Fruit fly (Drosophila melanogaster) Kc167 (cell line): ENCODE measurements around the gene Drgx.

ENCODE experiments used
- Myc ChIP-seq: fragments of >200 bp; optimal IDR thresholded peaks from 2 replicates; lab custom pipeline; 2017; ENCODE audit warnings: missing external identifiers
- Sin3A ChIP-seq: fragments of >200 bp; optimal IDR thresholded peaks from 2 replicates; lab custom pipeline; 2018; ENCODE audit warnings: missing external identifiers
- h ChIP-seq: fragments of >200 bp; optimal IDR thresholded peaks from 3 replicates; lab custom pipeline; 2018; ENCODE audit warnings: missing external identifiers
- insv ChIP-seq: fragments of >200 bp; optimal IDR thresholded peaks from 3 replicates; lab custom pipeline; 2018; ENCODE audit warnings: missing external identifiers
- psq ChIP-seq: fragments of >200 bp; optimal IDR thresholded peaks from 2 replicates; lab custom pipeline; 2017; ENCODE audit warnings: missing external identifiers
- ttk ChIP-seq: sonication (Bioruptor generic); optimal IDR thresholded peaks from 2 replicates; lab custom pipeline; 2017; ENCODE audit warnings: missing external identifiers

The Drgx gene

dm6 chr2L:3696438-3696837, 33.9 kb downstream of the Drgx start, which contains the start of gene IM33:
IM33 (minus strand) TSS chr2L:3696658.
- TF ChIP-seq Myc (lab: Kevin White, UChicago): no peak
- no peak for TF ChIP-seq h
- TF ChIP-seq psq (lab: Kevin White, UChicago): no peak
- TF ChIP-seq ttk: no peak
- TF ChIP-seq insv: no peak
- TF ChIP-seq Sin3A (lab: Kevin White, UChicago): no peak

DNA sequence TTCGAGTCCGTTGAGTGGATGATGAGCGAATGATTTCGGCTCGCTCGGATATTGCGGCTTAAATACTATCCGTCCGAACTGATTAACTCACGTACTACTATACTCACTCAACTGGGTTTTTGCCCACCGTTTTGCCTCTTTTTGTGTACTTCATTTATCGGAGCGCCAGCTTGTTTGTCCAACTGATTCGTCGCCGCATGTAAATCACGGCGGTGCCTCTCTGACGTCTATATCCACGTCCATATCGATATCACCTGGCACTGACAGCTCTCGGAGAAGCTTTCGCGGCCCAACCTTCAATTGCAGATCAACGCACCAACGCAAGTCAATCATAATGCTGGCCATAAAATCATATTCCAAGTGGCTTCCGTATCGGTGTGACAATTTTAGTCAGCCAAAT, 35.2 kb downstream of the Drgx start, which contains the start of gene CG3604:
Gene CG3604, minus strand, starts transcription at position 101 of the 400 bp plus-strand sequence.
- no peak for TF ChIP-seq Myc (lab: Kevin White, UChicago)
- no peak for TF ChIP-seq Sin3A (lab: Kevin White, UChicago)
- no peak for TF ChIP-seq ttk
- no peak for TF ChIP-seq insv
- TF ChIP-seq psq (lab: Kevin White, UChicago): no peak
- no peak for TF ChIP-seq h

- TF ChIP-seq Sin3A (lab: Kevin White, UChicago) (no peak), Myc (lab: Kevin White, UChicago) (no peak), insv (no peak), ttk (no peak), psq (lab: Kevin White, UChicago) (no peak), h (no peak)
These were observed 36.5 kb downstream of the Drgx start, which contains the start of the genes CG10031 and CG42464 for dm6 chr2L:3698992-3699514. CG10031 (minus strand) TSS chr2L:3699092. CG42464 (plus strand) TSS chr2L:3699464.

DNA sequence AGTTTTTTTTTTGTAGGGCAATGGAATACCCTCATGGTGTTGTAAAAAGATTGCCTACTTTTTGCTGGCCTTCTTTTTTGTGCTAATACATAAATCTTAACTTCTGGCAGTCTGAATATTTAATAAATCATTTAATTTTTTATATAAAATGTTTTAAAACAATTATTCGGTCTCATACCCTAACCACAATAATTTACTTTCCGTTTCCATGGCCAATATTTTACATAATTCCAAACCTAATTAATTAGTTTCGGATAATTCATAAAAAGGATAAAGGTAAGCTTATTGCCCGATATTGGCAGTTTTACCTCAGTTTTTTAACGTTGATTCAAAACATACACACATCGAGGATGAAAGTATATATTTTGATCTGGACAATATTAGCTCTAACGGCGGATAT, 37.4 kb downstream of the Drgx start, which contains the start of gene CG42465:
Gene CG42465, plus strand, starts transcription at position 301 of the 400 bp plus-strand sequence.
- no peak for TF ChIP-seq Sin3A (lab: Kevin White, UChicago)
- TF ChIP-seq Myc (lab: Kevin White, UChicago): no peak
- TF ChIP-seq psq (lab: Kevin White, UChicago): no peak
- no peak for TF ChIP-seq h
- TF ChIP-seq ttk: no peak
- no peak for TF ChIP-seq insv

- no peak for TF ChIP-seq insv
- no peak for TF ChIP-seq h
- TF ChIP-seq ttk: no peak
These were observed 37.8 kb downstream of the Drgx start, which contains the start of gene Sfp24C1 for dm6 chr2L:3700374-3700773. Sfp24C1 (plus strand) TSS chr2L:3700674.

- TF ChIP-seq insv (no peak), Sin3A (lab: Kevin White, UChicago) (no peak), Myc (lab: Kevin White, UChicago) (no peak), h (no peak), ttk (no peak), psq (lab: Kevin White, UChicago) (no peak)
These were observed 38.4 kb downstream of the Drgx start, which contains the start of gene CG42467 for dm6 chr2L:3700990-3701389. CG42467 (plus strand) TSS chr2L:3701290.

- no peak for TF ChIP-seq psq (lab: Kevin White, UChicago)
- TF ChIP-seq ttk: no peak
- no peak for TF ChIP-seq insv
- TF ChIP-seq h: no peak
- no peak for TF ChIP-seq Myc (lab: Kevin White, UChicago)
- no peak for TF ChIP-seq Sin3A (lab: Kevin White, UChicago)
These were observed 39.0 kb downstream of the Drgx start, which contains the start of gene CG43145 for dm6 chr2L:3701526-3701925. CG43145 (plus strand) TSS chr2L:3701826.

DNA sequence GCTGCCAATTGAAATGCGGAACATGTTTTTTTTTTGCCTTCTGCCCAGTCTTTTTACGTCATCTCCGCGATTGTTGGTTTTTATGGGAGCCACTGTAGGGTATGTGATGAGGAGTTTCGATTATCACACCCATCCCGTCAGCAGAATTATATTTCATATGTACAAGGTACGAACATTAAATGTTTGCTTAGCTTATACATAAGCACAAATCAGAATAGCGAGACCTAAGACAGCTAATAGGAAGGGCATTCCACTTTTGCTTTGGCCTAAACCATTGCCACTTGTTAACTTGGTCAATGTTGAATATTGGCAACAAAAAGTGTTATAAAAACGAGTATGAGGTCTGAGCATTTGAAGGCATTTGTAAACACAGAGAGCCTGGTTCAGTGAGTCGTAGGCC, 40.7 kb downstream of the Drgx start, which contains the start of gene CG2816:
Gene CG2816, plus strand, starts transcription at position 400 of the 400 bp plus-strand sequence.
- TF ChIP-seq Sin3A (lab: Kevin White, UChicago) (no peak), h (no peak), psq (lab: Kevin White, UChicago) (no peak), insv (no peak)

DNA sequence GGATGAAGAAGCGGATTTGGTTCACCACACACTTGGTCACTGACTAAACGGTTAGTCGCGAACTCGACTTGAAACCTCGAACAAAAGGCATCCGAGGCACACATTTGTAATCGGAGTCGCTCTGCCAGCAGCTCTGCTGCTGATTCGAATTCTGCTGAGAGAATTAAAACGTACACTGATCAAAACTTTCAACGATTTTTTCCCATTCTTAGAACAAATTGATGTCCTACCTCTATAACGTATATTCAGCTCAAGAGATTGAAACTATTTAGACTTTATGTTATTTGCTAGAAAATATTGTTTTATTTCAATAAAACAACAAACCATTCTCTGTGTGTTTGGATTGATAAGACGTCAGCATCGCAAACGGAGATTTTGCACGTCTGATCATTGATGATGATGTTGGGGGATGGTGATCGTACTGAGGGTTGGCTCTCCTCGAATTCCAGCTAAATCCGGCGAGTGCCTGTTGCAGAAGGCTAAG, 42.9 kb downstream of the Drgx start, which contains the start of gene CG31778:
Gene CG31778, minus strand, starts transcription at position 51 of the 484 bp plus-strand sequence.
- no peak for TF ChIP-seq Myc (lab: Kevin White, UChicago)
- no peak for TF ChIP-seq h
- TF ChIP-seq insv: no peak
- TF ChIP-seq ttk: no peak
- TF ChIP-seq Sin3A (lab: Kevin White, UChicago): no peak

DNA sequence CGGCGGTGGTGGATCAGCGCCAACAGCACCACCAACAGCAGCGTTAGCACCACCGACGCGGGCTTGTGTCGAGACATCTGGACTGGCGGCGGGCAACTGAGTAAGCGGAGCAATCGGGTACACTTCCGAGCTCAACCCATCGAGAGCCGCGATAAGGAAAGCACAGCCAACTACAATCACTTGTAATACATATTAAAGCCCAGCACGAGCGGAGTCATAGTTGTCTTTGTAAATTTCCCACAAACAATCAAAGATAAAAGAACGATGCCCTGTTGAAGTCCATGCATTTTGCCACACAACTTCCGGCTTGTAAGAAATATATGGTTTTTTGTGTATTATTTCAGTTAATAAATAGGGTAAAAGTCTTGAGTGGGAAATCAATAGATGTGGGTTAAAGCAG, 44.4 kb downstream of the Drgx start, which contains the start of gene CG31777:
Gene CG31777, minus strand, starts transcription at position 101 of the 400 bp plus-strand sequence.
- TF ChIP-seq h (no peak), Myc (lab: Kevin White, UChicago) (no peak), insv (no peak), ttk (no peak), Sin3A (lab: Kevin White, UChicago) (no peak), psq (lab: Kevin White, UChicago) (no peak)

dm6 chr2L:3711665-3712064, 49.1 kb downstream of the Drgx start, which contains the start of gene cutlet:
cutlet (minus strand) TSS chr2L:3711748.
- TF ChIP-seq psq (lab: Kevin White, UChicago) (no peak), h (no peak), insv (no peak), Sin3A (lab: Kevin White, UChicago) (no peak), ttk (no peak), Myc (lab: Kevin White, UChicago) (no peak)

dm6 chr2L:3712949-3713416, 50.4 kb downstream of the Drgx start, which contains the start of the genes CG31955 and CG2818:
CG31955 (minus strand) TSS chr2L:3713105.
CG2818 (plus strand) TSS chr2L:3713360.
- no peak for TF ChIP-seq ttk
- TF ChIP-seq h: no peak
- no peak for TF ChIP-seq insv
- no peak for TF ChIP-seq psq (lab: Kevin White, UChicago)
- TF ChIP-seq Myc (lab: Kevin White, UChicago): no peak
- no peak for TF ChIP-seq Sin3A (lab: Kevin White, UChicago)
